Worm (Caenorhabditis elegans) whole organism, late embryonic: ENCODE data around the gene str-112.

Source experiments
- C08G9.2 ChIP-seq: sonication (generic microtip); optimal IDR thresholded peaks from 2 replicates; lab custom pipeline; 2016; ENCODE audit warnings: mild to moderate bottlenecking, missing genetic modification characterization, moderate library complexity, missing compliant biosample characterization
- F13H6.1 ChIP-seq: sonication (generic microtip); optimal IDR thresholded peaks from 2 replicates; lab custom pipeline; 2016; ENCODE audit warnings: missing genetic modification characterization, missing compliant biosample characterization
- T23F11.4 ChIP-seq: fragments of 200-800 bp; sonication (Bioruptor generic); optimal IDR thresholded peaks from 2 replicates; lab custom pipeline; 2018; ENCODE audit warnings: mild to moderate bottlenecking, missing genetic modification characterization, missing compliant biosample characterization
- ahr-1 ChIP-seq: sonication (generic microtip); optimal IDR thresholded peaks from 2 replicates; lab custom pipeline; 2016; ENCODE audit warnings: missing genetic modification characterization, missing compliant biosample characterization
- ceh-19 ChIP-seq: fragments of 200-800 bp; sonication (Bioruptor generic); optimal IDR thresholded peaks from 2 replicates; lab custom pipeline; 2018; ENCODE audit warnings: mild to moderate bottlenecking, missing genetic modification characterization, missing compliant biosample characterization
- ceh-22 ChIP-seq: sonication (generic microtip); optimal IDR thresholded peaks from 2 replicates; lab custom pipeline; 2017; ENCODE audit warnings: missing biosample characterization, missing genetic modification characterization
- ceh-24 ChIP-seq: sonication (generic microtip); optimal IDR thresholded peaks from 2 replicates; lab custom pipeline; 2016; ENCODE audit warnings: mild to moderate bottlenecking, missing genetic modification characterization, missing compliant biosample characterization
- ceh-30 ChIP-seq: fragments of 150-350 bp; optimal IDR thresholded peaks from 2 replicates; lab custom pipeline; 2014; ENCODE audit warnings: missing biosample characterization, missing genetic modification characterization
- ceh-31 ChIP-seq: sonication (generic microtip); optimal IDR thresholded peaks from 2 replicates; lab custom pipeline; 2016; ENCODE audit warnings: missing genetic modification characterization, missing compliant biosample characterization
- ceh-6 ChIP-seq: fragments of 200-800 bp; sonication (Bioruptor generic); optimal IDR thresholded peaks from 2 replicates; lab custom pipeline; 2018; ENCODE audit warnings: mild to moderate bottlenecking, missing genetic modification characterization, missing compliant biosample characterization
- ceh-9 ChIP-seq: sonication (generic microtip); optimal IDR thresholded peaks from 2 replicates; lab custom pipeline; 2016; ENCODE audit warnings: mild to moderate bottlenecking, missing genetic modification characterization, inconsistent platforms, missing compliant biosample characterization
- che-1 ChIP-seq: sonication (generic microtip); optimal IDR thresholded peaks from 2 replicates; lab custom pipeline; 2016; ENCODE audit warnings: mild to moderate bottlenecking, missing genetic modification characterization, missing compliant biosample characterization
- dmd-4 ChIP-seq: sonication (generic microtip); optimal IDR thresholded peaks from 2 replicates; lab custom pipeline; 2016; ENCODE audit warnings: borderline replicate concordance, missing genetic modification characterization, missing compliant biosample characterization
- dve-1 ChIP-seq: sonication (generic microtip); optimal IDR thresholded peaks from 2 replicates; lab custom pipeline; 2017; ENCODE audit warnings: antibody characterized with exemption, mild to moderate bottlenecking, missing genetic modification characterization, missing compliant biosample characterization
- elt-4 ChIP-seq: sonication (generic microtip); optimal IDR thresholded peaks from 2 replicates; lab custom pipeline; 2016; ENCODE audit warnings: missing genetic modification characterization, missing compliant biosample characterization
- fkh-6 ChIP-seq: sonication (generic microtip); optimal IDR thresholded peaks from 2 replicates; lab custom pipeline; 2016; ENCODE audit warnings: missing genetic modification characterization, missing compliant biosample characterization
- hlh-13 ChIP-seq: fragments of 200-800 bp; sonication (Bioruptor generic); optimal IDR thresholded peaks from 2 replicates; lab custom pipeline; 2018; ENCODE audit warnings: mild to moderate bottlenecking, missing genetic modification characterization, missing compliant biosample characterization
- hlh-30 ChIP-seq: sonication (generic microtip); optimal IDR thresholded peaks from 2 replicates; lab custom pipeline; 2017; ENCODE audit warnings: antibody characterized with exemption, missing genetic modification characterization, missing compliant biosample characterization; ENCODE audit not compliant: insufficient read depth
- hlh-6 ChIP-seq: sonication (generic microtip); optimal IDR thresholded peaks from 2 replicates; lab custom pipeline; 2016; ENCODE audit warnings: missing genotype, missing genetic modification characterization, missing compliant biosample characterization
- lim-6 ChIP-seq: sonication (generic microtip); optimal IDR thresholded peaks from 2 replicates; lab custom pipeline; 2016; ENCODE audit warnings: missing genetic modification characterization, missing compliant biosample characterization
- nfya-1 ChIP-seq: sonication (generic microtip); optimal IDR thresholded peaks from 2 replicates; lab custom pipeline; 2017; ENCODE audit warnings: missing genetic modification characterization, mild to moderate bottlenecking, missing compliant biosample characterization, antibody characterized with exemption, moderate library complexity
- npax-4 ChIP-seq: sonication (generic microtip); optimal IDR thresholded peaks from 2 replicates; lab custom pipeline; 2016; ENCODE audit warnings: missing genetic modification characterization, missing compliant biosample characterization
- odd-2 ChIP-seq: sonication (generic microtip); optimal IDR thresholded peaks from 2 replicates; lab custom pipeline; 2017; ENCODE audit warnings: antibody characterized with exemption, mild to moderate bottlenecking, missing genetic modification characterization, missing compliant biosample characterization
- pag-3 ChIP-seq: sonication (generic microtip); optimal IDR thresholded peaks from 2 replicates; lab custom pipeline; 2016; ENCODE audit warnings: missing compliant biosample characterization, missing genetic modification characterization, borderline replicate concordance
- pax-1 ChIP-seq: fragments of 150-350 bp; optimal IDR thresholded peaks from 2 replicates; lab custom pipeline; 2014; ENCODE audit warnings: missing biosample characterization, missing genetic modification characterization
- sdc-2 ChIP-seq: sonication (generic microtip); optimal IDR thresholded peaks from 2 replicates; lab custom pipeline; 2016; ENCODE audit warnings: missing genotype, missing genetic modification characterization, missing compliant biosample characterization
- sox-2 ChIP-seq: fragments of 200-800 bp; sonication (Bioruptor generic); IDR thresholded peaks from 2 replicates; pipeline ENCODE4 v1.3.6; 2022; ENCODE audit warnings: missing genetic modification reagents, missing genetic modification characterization, missing compliant biosample characterization
- tbx-2 ChIP-seq: sonication (generic microtip); optimal IDR thresholded peaks from 2 replicates; lab custom pipeline; 2016; ENCODE audit warnings: missing genetic modification characterization, missing compliant biosample characterization
- tbx-7 ChIP-seq: sonication (generic microtip); optimal IDR thresholded peaks from 2 replicates; lab custom pipeline; 2016; ENCODE audit warnings: missing genotype, missing genetic modification characterization, missing compliant biosample characterization
- ttx-3 ChIP-seq: sonication (generic microtip); optimal IDR thresholded peaks from 2 replicates; lab custom pipeline; 2016; ENCODE audit warnings: missing genetic modification reagents, missing genetic modification characterization, missing compliant biosample characterization
- unc-42 ChIP-seq: sonication (generic microtip); optimal IDR thresholded peaks from 2 replicates; lab custom pipeline; 2016; ENCODE audit warnings: missing genotype, missing genetic modification characterization, missing compliant biosample characterization
- zip-5 ChIP-seq: sonication (generic microtip); optimal IDR thresholded peaks from 2 replicates; lab custom pipeline; 2016; ENCODE audit warnings: missing genetic modification characterization, missing compliant biosample characterization
- ztf-16 ChIP-seq: sonication (generic microtip); optimal IDR thresholded peaks from 2 replicates; lab custom pipeline; 2017; ENCODE audit warnings: missing genetic modification characterization, missing compliant biosample characterization

Gene str-112

DNA sequence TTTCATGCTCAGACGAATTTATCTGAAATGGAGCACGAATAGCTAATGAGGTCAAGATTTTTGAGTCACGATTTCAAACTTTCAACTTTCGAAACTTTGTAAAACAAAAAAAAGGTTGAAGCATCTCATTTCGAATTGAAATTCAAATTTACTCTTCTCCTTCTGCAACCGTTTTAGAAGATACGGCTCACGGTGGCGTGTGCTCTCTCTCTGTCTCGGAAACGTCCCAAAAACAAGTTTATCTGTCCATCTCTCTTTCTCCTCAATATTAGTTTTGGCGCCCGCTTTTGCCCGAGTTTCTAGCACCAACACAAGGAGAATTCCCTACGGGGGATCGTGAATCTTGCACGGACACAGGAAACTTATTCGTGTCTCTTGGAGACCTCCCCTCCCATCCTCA, 27.9 kb downstream of the str-112 start:
- TF ChIP-seq unc-42 (tag; lab: Kevin White, UChicago) = peak; percentile 71
- TF ChIP-seq ceh-24 (tag; lab: Kevin White, UChicago) = no peak

DNA sequence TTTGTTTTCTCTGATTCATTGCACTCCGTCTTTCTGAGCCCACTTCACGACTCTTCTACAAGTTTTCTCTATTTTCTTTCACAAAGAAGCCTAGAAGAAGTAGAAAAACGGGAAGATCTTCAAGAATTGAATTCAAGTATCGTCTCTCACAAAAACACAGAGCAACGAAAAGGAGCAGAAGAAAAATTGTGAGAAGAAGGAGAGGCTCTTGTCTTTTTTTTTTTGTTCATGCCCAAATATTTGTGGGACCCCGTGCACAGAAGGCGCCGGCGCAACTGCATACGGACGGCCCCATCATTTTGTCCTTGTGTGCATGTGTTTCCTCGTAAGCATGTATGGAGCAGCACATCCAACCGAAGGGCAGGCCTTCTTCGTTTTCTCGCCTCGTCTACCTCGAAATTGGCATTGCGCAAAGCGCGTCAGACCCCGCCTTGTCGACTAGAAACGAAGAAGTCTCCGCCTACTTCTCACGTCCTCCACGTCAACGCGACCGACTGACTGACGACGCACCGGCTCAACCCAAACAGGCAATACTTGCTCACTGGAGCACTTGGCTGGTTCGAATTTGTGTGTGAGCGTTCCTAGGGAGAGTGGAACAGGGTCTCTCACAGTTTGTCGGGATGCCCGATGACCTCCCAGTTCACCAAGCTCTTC, 31.6 kb downstream of the str-112 start:
- TF ChIP-seq ceh-19 (GFP tag; lab: Kevin White, UChicago) = no peak
- peak; percentile 37 for TF ChIP-seq unc-42 (tag; lab: Kevin White, UChicago)
- peak; percentile 34 for TF ChIP-seq hlh-6
- TF ChIP-seq, all 69 proteins: peak for 2

DNA sequence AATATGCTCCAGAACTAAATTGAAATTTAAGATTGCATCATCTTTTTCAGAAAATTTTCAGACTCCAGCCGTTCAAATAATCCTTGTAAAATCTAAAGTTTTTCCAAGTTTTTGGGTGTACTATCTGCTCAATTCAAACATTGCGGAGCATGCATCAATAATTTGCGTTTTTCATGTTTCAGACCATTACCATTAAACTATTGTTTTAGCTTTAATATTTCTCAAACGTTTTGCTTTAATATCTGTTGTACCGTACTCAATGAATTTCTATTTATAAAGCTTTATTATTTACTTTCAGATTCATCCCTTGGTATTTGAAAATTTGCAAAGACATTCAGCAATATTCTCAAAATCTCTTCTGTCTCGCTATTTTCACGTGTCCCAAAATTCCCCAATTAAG, 35.0 kb downstream of the str-112 start, which contains the start of gene odr-2:
Gene odr-2, plus strand, starts transcription at position 301 of the 400 bp plus-strand sequence.
- TF ChIP-seq dmd-4 (tag; lab: Kevin White, UChicago) (no peak), hlh-13 (GFP tag; lab: Kevin White, UChicago) (no peak), ahr-1 (tag; lab: Kevin White, UChicago) (no peak), ttx-3 (no peak), pax-1 (tag; lab: Kevin White, UChicago) (no peak), tbx-7 (tag; lab: Kevin White, UChicago) (no peak)

DNA sequence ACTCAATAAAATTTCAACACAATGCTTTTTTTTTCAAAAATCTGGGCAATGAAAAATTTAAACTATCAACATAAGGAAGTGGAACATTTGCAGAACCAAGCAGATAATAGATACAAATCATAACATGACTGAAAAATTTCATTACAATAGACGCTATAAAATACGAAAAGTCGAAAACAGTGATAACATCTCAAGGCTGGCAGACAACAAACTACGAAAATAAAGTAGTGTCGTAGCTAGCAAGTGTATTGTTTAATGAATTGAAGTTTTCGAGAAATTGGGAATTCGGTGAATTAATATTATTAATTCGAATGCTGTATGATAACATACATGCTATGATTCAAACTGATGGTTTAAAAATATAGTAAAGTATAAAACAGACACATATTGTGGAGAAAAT, 41.4 kb downstream of the str-112 start:
- TF ChIP-seq hlh-30 (tag; lab: Kevin White, UChicago) (no peak), unc-42 (tag; lab: Kevin White, UChicago) (no peak), sox-2 (GFP tag; lab: Robert Waterston, UW) (no peak), che-1 (tag; lab: Kevin White, UChicago) (no peak), ztf-16 (tag; lab: Kevin White, UChicago) (no peak), ceh-30 (tag; lab: Kevin White, UChicago) (no peak), odd-2 (tag; lab: Kevin White, UChicago) (no peak), sdc-2 (tag; lab: Kevin White, UChicago) (no peak), npax-4 (tag; lab: Kevin White, UChicago) (no peak), zip-5 (tag; lab: Kevin White, UChicago) (no peak), tbx-7 (tag; lab: Kevin White, UChicago) (no peak), ttx-3 (no peak), pag-3 (no peak), tbx-2 (tag; lab: Kevin White, UChicago) (no peak), fkh-6 (tag; lab: Kevin White, UChicago) (no peak), T23F11.4 (GFP tag; lab: Kevin White, UChicago) (no peak), C08G9.2 (tag; lab: Kevin White, UChicago) (no peak), F13H6.1 (tag; lab: Kevin White, UChicago) (no peak)

DNA sequence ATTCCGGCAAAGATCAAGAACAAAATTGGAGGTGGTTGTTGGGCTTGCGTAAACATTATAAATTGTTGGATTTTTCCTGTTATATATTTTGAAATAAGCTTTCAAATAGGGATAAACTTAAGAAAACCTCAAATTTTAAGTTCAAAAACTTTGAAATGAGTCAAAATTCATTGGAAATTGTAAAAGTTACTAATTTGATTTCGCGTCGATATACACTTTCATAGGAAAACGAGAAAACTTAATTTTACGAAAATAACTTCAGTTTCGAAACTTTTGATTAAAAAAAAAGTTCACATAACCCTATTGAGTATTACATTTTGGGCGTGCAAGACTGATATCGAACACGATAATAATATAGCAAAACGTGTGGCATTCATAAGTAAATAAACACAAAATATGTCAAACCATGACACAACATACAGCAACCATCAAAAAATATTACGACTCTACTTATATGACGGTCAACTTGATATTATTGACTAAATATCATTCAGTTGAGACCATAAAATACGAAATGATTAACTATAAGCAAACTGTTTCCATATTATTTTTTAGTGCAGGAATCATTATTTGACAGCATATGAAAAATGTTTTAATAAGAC, 42.0 kb downstream of the str-112 start:
- TF ChIP-seq lim-6 (no peak), odd-2 (tag; lab: Kevin White, UChicago) (no peak), ceh-22 (tag; lab: Kevin White, UChicago) (no peak), nfya-1 (no peak), tbx-7 (tag; lab: Kevin White, UChicago) (no peak), ceh-9 (tag; lab: Kevin White, UChicago) (no peak), dve-1 (no peak), hlh-30 (tag; lab: Kevin White, UChicago) (no peak), npax-4 (tag; lab: Kevin White, UChicago) (no peak), ceh-6 (no peak), pax-1 (tag; lab: Kevin White, UChicago) (no peak), elt-4 (tag; lab: Kevin White, UChicago) (no peak), ceh-31 (tag; lab: Kevin White, UChicago) (no peak), T23F11.4 (GFP tag; lab: Kevin White, UChicago) (no peak)
